Worm (Caenorhabditis elegans): ENCODE measurements around the gene E02C12.9.

DNA sequence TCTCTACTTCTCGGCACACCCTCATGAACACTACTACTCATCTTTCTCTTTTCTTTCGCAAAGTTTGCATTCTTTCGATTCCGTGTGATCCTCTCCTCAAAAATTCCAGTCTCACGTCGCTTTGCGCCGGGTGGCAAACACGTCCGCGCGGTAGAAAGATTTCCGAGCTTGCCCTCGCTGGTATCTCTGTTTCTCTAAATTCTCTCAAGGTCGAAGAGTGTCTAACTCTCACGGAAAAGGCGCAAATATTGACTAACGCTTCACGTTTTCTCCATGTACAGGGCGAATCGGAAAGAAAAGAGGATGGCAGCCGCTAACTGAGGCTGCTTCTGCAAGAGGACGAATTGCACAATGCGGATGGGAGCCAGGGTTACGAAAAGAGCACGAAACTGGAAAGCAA is 47.5 kb upstream of the E02C12.9 start:
- TF ChIP-seq nhr-11 (tag; optimal IDR thresholded peaks at IDR 0.05), result no peak
- TF ChIP-seq mdl-1 (tag; optimal IDR thresholded peaks at IDR 0.05), result no peak
- TF ChIP-seq lin-13 (GFP tag; optimal IDR thresholded peaks at IDR 0.05), result no peak
- TF ChIP-seq ztf-11 (tag; optimal IDR thresholded peaks at IDR 0.05), result no peak
- no peak for TF ChIP-seq nhr-12 (tag; optimal IDR thresholded peaks at IDR 0.05)
- TF ChIP-seq nhr-77 (tag; optimal IDR thresholded peaks at IDR 0.05), result no peak
- TF ChIP-seq unc-62 (GFP tag; optimal IDR thresholded peaks at IDR 0.05), result no peak
- no peak for TF ChIP-seq fos-1 (tag; optimal IDR thresholded peaks at IDR 0.05)

All from whole organism, L2 larva.